Fruit fly (Drosophila melanogaster): Measurements from ENCODE around the gene car.
A peak's percentile ranks its signal among the peaks of the same experiment; 100 is the strongest.

The car gene

dm6 chrX:19521753-19522383 lies 44.0 kb upstream of the car start, which contains the start of the genes Idh3a and CoRest:
TSS of gene Idh3a (minus strand) at chrX:19521810.
TSS of gene CoRest (plus strand) at chrX:19521929.
- TF ChIP-seq Myc (optimal IDR thresholded peaks at IDR 0.05) (peak; percentile 53), Rel (GFP tag; optimal IDR thresholded peaks at IDR 0.05) (no peak), Rel (tag; optimal IDR thresholded peaks at IDR 0.05) (peak; percentile 12), Hr78 (GFP tag; optimal IDR thresholded peaks at IDR 0.05) (no peak), CG32264 (GFP tag; optimal IDR thresholded peaks at IDR 0.05) (no peak), Sp1 (GFP tag; optimal IDR thresholded peaks at IDR 0.05) (no peak), CG9705 (GFP tag; optimal IDR thresholded peaks at IDR 0.05) (peak; percentile 33), foxo (GFP tag; optimal IDR thresholded peaks at IDR 0.05) (peak in 1 of 2 experiments; percentile 28), ey (GFP tag; optimal IDR thresholded peaks at IDR 0.05) (no peak), Abd-B (GFP tag; optimal IDR thresholded peaks at IDR 0.05) (no peak), Mio (GFP tag; optimal IDR thresholded peaks at IDR 0.05) (no peak), h (GFP tag; optimal IDR thresholded peaks at IDR 0.05) (no peak), dl (GFP tag; optimal IDR thresholded peaks at IDR 0.05; ENCODE audit: insufficient read depth in 1 of 2, partially characterized antibody in 2 of 2) (no peak), sage (GFP tag; optimal IDR thresholded peaks at IDR 0.05) (no peak), dmrt93B (GFP tag; optimal IDR thresholded peaks at IDR 0.05) (no peak), GATAd (GFP tag; optimal IDR thresholded peaks at IDR 0.05) (no peak), lola (GFP tag; optimal IDR thresholded peaks at IDR 0.05) (no peak), HLH106 (tag; optimal IDR thresholded peaks at IDR 0.05) (peak; percentile 42)

dm6 chrX:19522597-19522996 lies 43.2 kb upstream of the car start:
- TF ChIP-seq Mio (GFP tag; optimal IDR thresholded peaks at IDR 0.05) (no peak), usp (GFP tag; optimal IDR thresholded peaks at IDR 0.05) (no peak), CG9705 (GFP tag; optimal IDR thresholded peaks at IDR 0.05) (no peak), Jra (GFP tag; optimal IDR thresholded peaks at IDR 0.05) (no peak), N (GFP tag; optimal IDR thresholded peaks at IDR 0.05) (peak; percentile 84), ey (GFP tag; optimal IDR thresholded peaks at IDR 0.05) (no peak), dl (GFP tag; optimal IDR thresholded peaks at IDR 0.05; ENCODE audit: insufficient read depth in 1 of 2, partially characterized antibody in 2 of 2) (no peak), fru (GFP tag; optimal IDR thresholded peaks at IDR 0.05) (no peak)

- no peak for TF ChIP-seq Hr78 (GFP tag; optimal IDR thresholded peaks at IDR 0.05)
- TF ChIP-seq CG9705 (GFP tag; optimal IDR thresholded peaks at IDR 0.05): no peak
- TF ChIP-seq Rel (GFP tag; optimal IDR thresholded peaks at IDR 0.05): no peak
- no peak for TF ChIP-seq Rel (tag; optimal IDR thresholded peaks at IDR 0.05)
- no peak for TF ChIP-seq Sp1 (GFP tag; optimal IDR thresholded peaks at IDR 0.05)
Measured at dm6 chrX:19531642-19532041, 34.2 kb upstream of the car start, which contains the start of gene CG12231. TSS of gene CG12231 (minus strand) at chrX:19531742.

dm6 chrX:19535394-19535793 lies 30.4 kb upstream of the car start:
- TF ChIP-seq dsf (GFP tag; optimal IDR thresholded peaks at IDR 0.05; ENCODE audit: borderline replicate concordance) (no peak), psq (GFP tag; optimal IDR thresholded peaks at IDR 0.05) (no peak), br (GFP tag; optimal IDR thresholded peaks at IDR 0.05) (no peak), Vsx2 (GFP tag; optimal IDR thresholded peaks at IDR 0.05; ENCODE audit: partially characterized antibody) (no peak), Rel (GFP tag; optimal IDR thresholded peaks at IDR 0.05) (no peak), Rel (tag; optimal IDR thresholded peaks at IDR 0.05) (no peak), Jra (GFP tag; optimal IDR thresholded peaks at IDR 0.05) (no peak), foxo (GFP tag; optimal IDR thresholded peaks at IDR 0.05) (no peak), usp (GFP tag; optimal IDR thresholded peaks at IDR 0.05) (no peak)

DNA sequence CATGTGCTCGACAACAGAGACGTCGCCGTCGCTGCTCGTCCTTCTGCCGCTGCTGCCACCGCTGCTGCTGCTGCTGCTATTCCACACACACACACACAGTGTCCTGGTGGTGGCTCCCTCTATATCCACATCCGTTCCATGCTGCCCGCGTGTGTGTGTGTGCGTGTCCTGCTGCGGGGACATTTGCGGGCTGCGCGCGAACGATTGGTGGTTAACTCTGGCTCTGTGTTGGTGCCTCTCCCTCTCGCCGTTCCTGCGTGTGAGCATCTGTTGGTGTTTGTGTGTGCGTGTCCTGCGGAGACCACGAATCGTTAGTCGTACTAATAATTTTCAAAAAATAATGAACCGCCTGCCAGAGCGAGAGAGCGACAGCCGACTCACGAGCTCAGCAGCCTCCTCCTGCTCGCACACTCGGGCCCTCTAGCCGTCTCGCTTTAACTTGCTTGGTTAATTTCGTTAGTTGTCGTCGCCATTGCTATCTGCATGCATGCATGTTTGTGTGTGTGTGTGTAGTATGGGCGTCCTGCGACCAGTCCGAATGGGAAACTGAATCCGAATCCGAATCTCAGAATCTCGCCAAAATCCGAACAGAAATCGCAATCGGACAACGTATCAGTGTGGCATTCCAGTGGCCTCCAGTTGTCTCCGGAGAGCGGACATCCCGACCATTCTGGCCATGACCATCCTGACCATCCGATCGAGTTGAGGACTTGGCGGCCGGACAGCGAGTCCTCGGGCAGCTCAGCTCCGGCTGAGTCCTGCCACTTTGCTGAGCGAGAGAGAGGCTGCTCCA lies 19.8 kb upstream of the car start:
- TF ChIP-seq br (GFP tag; optimal IDR thresholded peaks at IDR 0.05) (no peak), sage (GFP tag; optimal IDR thresholded peaks at IDR 0.05) (no peak), ey (GFP tag; optimal IDR thresholded peaks at IDR 0.05) (no peak), dmrt93B (GFP tag; optimal IDR thresholded peaks at IDR 0.05) (no peak), CG32264 (GFP tag; optimal IDR thresholded peaks at IDR 0.05) (no peak), Hr78 (GFP tag; optimal IDR thresholded peaks at IDR 0.05) (no peak), Rel (GFP tag; optimal IDR thresholded peaks at IDR 0.05) (no peak), Rel (tag; optimal IDR thresholded peaks at IDR 0.05) (no peak)

DNA sequence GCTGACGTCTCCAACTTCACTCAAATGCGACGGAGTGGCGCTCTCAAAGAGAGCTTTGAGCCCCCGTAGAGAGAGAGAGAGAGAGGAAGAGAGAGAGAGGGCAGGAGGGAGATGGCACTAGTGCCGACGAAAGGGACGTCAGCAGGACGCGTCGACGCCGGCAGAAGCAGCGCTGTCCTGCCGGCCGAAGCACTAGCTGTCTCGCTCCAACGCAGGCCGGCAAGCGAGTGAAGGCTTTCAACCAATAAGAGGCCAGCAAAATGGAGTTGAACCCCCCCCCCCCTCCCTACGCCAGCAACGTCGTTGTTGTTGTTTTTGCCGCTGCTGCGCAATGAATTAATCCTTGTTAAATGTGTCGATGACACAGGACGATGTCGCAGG lies 19.2 kb upstream of the car start:
- TF ChIP-seq sage (GFP tag; optimal IDR thresholded peaks at IDR 0.05): no peak
- TF ChIP-seq Jra (GFP tag; optimal IDR thresholded peaks at IDR 0.05): no peak
- no peak for TF ChIP-seq Abd-B (GFP tag; optimal IDR thresholded peaks at IDR 0.05)
- TF ChIP-seq Dif (GFP tag; optimal IDR thresholded peaks at IDR 0.05; ENCODE audit: partially characterized antibody): peak; percentile 26
- TF ChIP-seq Hr83 (GFP tag; optimal IDR thresholded peaks at IDR 0.05; ENCODE audit: poor library complexity, severe bottlenecking): no peak

Measured in whole organism, wandering third instar larva.